Worm (Caenorhabditis elegans) whole organism, L1 larva: Measurements from ENCODE around the gene rgs-3.

Source experiments
- C04F5.9 ChIP-seq: sonication (generic microtip); optimal IDR thresholded peaks from 2 replicates; lab custom pipeline; 2016; ENCODE audit warnings: missing genetic modification characterization, missing compliant biosample characterization
- C16A3.4 ChIP-seq: fragments of 150-350 bp; optimal IDR thresholded peaks from 2 replicates; lab custom pipeline; 2014; ENCODE audit warnings: missing biosample characterization, missing genetic modification characterization
- alr-1 ChIP-seq: fragments of 200-800 bp; sonication (Bioruptor generic); optimal IDR thresholded peaks from 2 replicates; lab custom pipeline; 2018; ENCODE audit warnings: borderline replicate concordance, mild to moderate bottlenecking, missing genetic modification characterization, missing compliant biosample characterization
- aly-2 ChIP-seq: fragments of 150-350 bp; optimal IDR thresholded peaks from 2 replicates; lab custom pipeline; 2014; ENCODE audit warnings: missing biosample characterization, missing genetic modification characterization
- blmp-1 ChIP-seq: fragments of 150-350 bp; optimal IDR thresholded peaks from 2 replicates; lab custom pipeline; 2014; ENCODE audit warnings: missing biosample characterization, missing genetic modification characterization
- ceh-63 ChIP-seq: fragments of 200-800 bp; sonication (Bioruptor generic); optimal IDR thresholded peaks from 2 replicates; lab custom pipeline; 2018; ENCODE audit warnings: mild to moderate bottlenecking, missing genetic modification characterization, missing compliant biosample characterization
- ceh-88 ChIP-seq: fragments of 200-800 bp; sonication (Bioruptor generic); IDR thresholded peaks from 2 replicates; pipeline ENCODE4 v1.3.6; 2022; ENCODE audit warnings: missing genetic modification characterization, missing compliant biosample characterization
- dpl-1 ChIP-seq, 3 experiments: fragments of 150-350 bp in 2 of 3; sonication (generic microtip) in 1 of 3; optimal IDR thresholded peaks; 2 replicates each; lab custom pipeline; 2014 to 2017; ENCODE audit warnings: missing biosample characterization in 3 of 3, missing genetic modification characterization in 3 of 3, missing genetic modification reagents in 3 of 3
- elt-3 ChIP-seq, 6 experiments: fragments of 150-350 bp in 1 of 6; sonication (generic microtip); optimal IDR thresholded peaks; 2 replicates each; lab custom pipeline; 2017 to 2018; ENCODE audit warnings: missing biosample characterization in 6 of 6, missing genetic modification characterization in 6 of 6, inconsistent platforms in 1 of 6
- ets-5 ChIP-seq: fragments of 200-800 bp; sonication (Bioruptor generic); IDR thresholded peaks from 2 replicates; pipeline ENCODE4 v1.3.6; 2022; ENCODE audit warnings: missing genetic modification characterization, missing compliant biosample characterization
- fkh-10 ChIP-seq: sonication (generic microtip); optimal IDR thresholded peaks from 2 replicates; lab custom pipeline; 2017; ENCODE audit warnings: missing biosample characterization, missing genetic modification reagents, missing genetic modification characterization
- grh-1 ChIP-seq: fragments of 200-800 bp; sonication (Bioruptor generic); IDR thresholded peaks from 2 replicates; pipeline ENCODE4 v1.3.6; 2022; ENCODE audit warnings: missing genetic modification reagents, missing genetic modification characterization, missing compliant biosample characterization
- hlh-4 ChIP-seq: sonication (generic microtip); optimal IDR thresholded peaks from 2 replicates; lab custom pipeline; 2016; ENCODE audit warnings: mild to moderate bottlenecking, missing genetic modification characterization, missing compliant biosample characterization
- irx-1 ChIP-seq: sonication (generic microtip); optimal IDR thresholded peaks from 2 replicates; lab custom pipeline; 2016; ENCODE audit warnings: missing genetic modification characterization, missing compliant biosample characterization
- isw-1 ChIP-seq: fragments of 200-800 bp; sonication (Bioruptor generic); IDR thresholded peaks from 2 replicates; pipeline ENCODE4 v1.3.6; 2022; ENCODE audit warnings: missing genetic modification characterization, missing compliant biosample characterization
- jun-1 ChIP-seq: fragments of 150-350 bp; optimal IDR thresholded peaks from 2 replicates; lab custom pipeline; 2014; ENCODE audit warnings: missing biosample characterization, missing genetic modification reagents, missing genetic modification characterization
- lin-13 ChIP-seq: fragments of 150-350 bp; optimal IDR thresholded peaks from 2 replicates; lab custom pipeline; 2014; ENCODE audit warnings: missing biosample characterization, missing genetic modification reagents, missing genetic modification characterization
- lin-14 ChIP-seq: fragments of 200-800 bp; sonication (Bioruptor generic); optimal IDR thresholded peaks from 2 replicates; lab custom pipeline; 2018; ENCODE audit warnings: mild to moderate bottlenecking, missing genetic modification characterization, moderate library complexity, missing compliant biosample characterization
- lin-39 ChIP-seq: fragments of 150-350 bp; optimal IDR thresholded peaks from 2 replicates; lab custom pipeline; 2014; ENCODE audit warnings: missing biosample characterization, missing genetic modification reagents, missing genetic modification characterization
- mab-9 ChIP-seq: fragments of 200-800 bp; sonication (Bioruptor generic); IDR thresholded peaks from 2 replicates; pipeline ENCODE4 v1.3.6; 2022; ENCODE audit warnings: missing genetic modification reagents, missing genetic modification characterization, missing compliant biosample characterization
- mef-2 ChIP-seq: fragments of 150-350 bp; optimal IDR thresholded peaks from 2 replicates; lab custom pipeline; 2014; ENCODE audit warnings: missing biosample characterization, missing genetic modification characterization
- nhr-11 ChIP-seq: fragments of 150-350 bp; optimal IDR thresholded peaks from 2 replicates; lab custom pipeline; 2014; ENCODE audit warnings: missing biosample characterization, missing genetic modification characterization
- nhr-19 ChIP-seq: fragments of 200-800 bp; sonication (Bioruptor generic); conservative IDR thresholded peaks from 2 replicates; pipeline ENCODE4 v1.3.6; 2022; ENCODE audit warnings: missing genetic modification characterization, missing compliant biosample characterization
- nhr-20 ChIP-seq: sonication (generic microtip); optimal IDR thresholded peaks from 2 replicates; lab custom pipeline; 2016; ENCODE audit warnings: mild to moderate bottlenecking, missing genetic modification characterization, missing compliant biosample characterization
- nhr-28 ChIP-seq: fragments of 150-350 bp; optimal IDR thresholded peaks from 2 replicates; lab custom pipeline; 2014; ENCODE audit warnings: missing biosample characterization, missing genetic modification characterization
- nhr-71 ChIP-seq: sonication (generic microtip); optimal IDR thresholded peaks from 2 replicates; lab custom pipeline; 2016; ENCODE audit warnings: mild to moderate bottlenecking, missing genetic modification characterization, moderate library complexity, missing compliant biosample characterization
- nhr-77 ChIP-seq: fragments of 150-350 bp; optimal IDR thresholded peaks from 2 replicates; lab custom pipeline; 2014; ENCODE audit warnings: missing biosample characterization, missing genetic modification characterization
- nhr-90 ChIP-seq: sonication (generic microtip); optimal IDR thresholded peaks from 2 replicates; lab custom pipeline; 2016; ENCODE audit warnings: mild to moderate bottlenecking, missing genetic modification characterization, missing compliant biosample characterization; ENCODE audit not compliant: poor library complexity
- pqm-1 ChIP-seq: sonication (generic microtip); optimal IDR thresholded peaks from 3 replicates; lab custom pipeline; 2017; ENCODE audit warnings: missing biosample characterization, missing genetic modification characterization
- snpc-4 ChIP-seq: fragments of 150-350 bp; optimal IDR thresholded peaks from 2 replicates; lab custom pipeline; 2014; ENCODE audit warnings: missing biosample characterization, missing genetic modification characterization
- snu-23 ChIP-seq: sonication (generic microtip); optimal IDR thresholded peaks from 2 replicates; lab custom pipeline; 2016; ENCODE audit warnings: missing genetic modification characterization, missing compliant biosample characterization
- swsn-7 ChIP-seq: sonication (generic microtip); optimal IDR thresholded peaks from 2 replicates; lab custom pipeline; 2016; ENCODE audit warnings: missing genetic modification characterization, missing compliant biosample characterization
- tlp-1 ChIP-seq: fragments of 150-350 bp; optimal IDR thresholded peaks from 2 replicates; lab custom pipeline; 2014; ENCODE audit warnings: missing biosample characterization, missing genetic modification characterization
- unc-130 ChIP-seq: fragments of 150-350 bp; optimal IDR thresholded peaks from 2 replicates; lab custom pipeline; 2017; ENCODE audit warnings: missing biosample characterization, missing genetic modification characterization, inconsistent platforms
- unc-30 ChIP-seq: sonication (generic microtip); optimal IDR thresholded peaks from 2 replicates; lab custom pipeline; 2017; ENCODE audit warnings: missing biosample characterization, missing genetic modification characterization
- unc-62 ChIP-seq: fragments of 150-350 bp; optimal IDR thresholded peaks from 2 replicates; lab custom pipeline; 2014; ENCODE audit warnings: missing biosample characterization, missing genetic modification reagents, missing genetic modification characterization
- unc-86 ChIP-seq: sonication (generic microtip); optimal IDR thresholded peaks from 2 replicates; lab custom pipeline; 2016; ENCODE audit warnings: missing genetic modification characterization, missing compliant biosample characterization
- xbp-1 ChIP-seq: sonication (generic microtip); optimal IDR thresholded peaks from 2 replicates; lab custom pipeline; 2016; ENCODE audit warnings: missing genetic modification characterization, missing compliant biosample characterization
- zag-1 ChIP-seq: fragments of 150-350 bp; optimal IDR thresholded peaks from 2 replicates; lab custom pipeline; 2014; ENCODE audit warnings: missing biosample characterization, missing genetic modification characterization
- zip-4 ChIP-seq: fragments of 200-800 bp; sonication (Bioruptor generic); optimal IDR thresholded peaks from 2 replicates; lab custom pipeline; 2018; ENCODE audit warnings: mild to moderate bottlenecking, missing genetic modification characterization, moderate library complexity, missing compliant biosample characterization
- ztf-4 ChIP-seq: fragments of 150-350 bp; optimal IDR thresholded peaks from 2 replicates; lab custom pipeline; 2014; ENCODE audit warnings: missing biosample characterization, missing genetic modification characterization

The rgs-3 gene

ce11 chrII:6077604-6078003, 22.0 kb upstream of the rgs-3 start, which contains the start of gene H12I13.6:
Gene H12I13.6, plus strand, starts transcription at chrII:6077904.
- TF ChIP-seq snpc-4 (tag; lab: Kevin White, UChicago) = no peak
- no peak for TF ChIP-seq ztf-4 (tag; lab: Kevin White, UChicago)
- TF ChIP-seq unc-62 (GFP tag; lab: Kevin White, UChicago) = no peak
- TF ChIP-seq elt-3 (tag; optimal IDR thresholded peaks at IDR 0.05; lab: Kevin White, UChicago) = no peak
- TF ChIP-seq ceh-88 = no peak
- TF ChIP-seq nhr-19 (GFP tag; lab: Robert Waterston, UW) = no peak
- no peak for TF ChIP-seq nhr-77 (tag; lab: Kevin White, UChicago)
- no peak for TF ChIP-seq nhr-28 (tag; lab: Kevin White, UChicago)
- TF ChIP-seq nhr-71 (tag; lab: Kevin White, UChicago) = no peak
- no peak for TF ChIP-seq blmp-1 (tag; lab: Kevin White, UChicago)
- TF ChIP-seq, all 84 proteins: peak for 0

ce11 chrII:6080743-6081142, 18.9 kb upstream of the rgs-3 start, which contains the start of gene fbf-1:
Gene fbf-1, minus strand, starts transcription at chrII:6080843.
- TF ChIP-seq nhr-19 (GFP tag; lab: Robert Waterston, UW) (no peak), nhr-90 (tag; lab: Kevin White, UChicago) (no peak), unc-130 (tag; lab: Kevin White, UChicago) (no peak), alr-1 (tag; lab: Kevin White, UChicago) (no peak), elt-3 (tag; optimal IDR thresholded peaks at IDR 0.05; lab: Kevin White, UChicago) (no peak), unc-62 (GFP tag; lab: Kevin White, UChicago) (no peak), snu-23 (no peak), fkh-10 (GFP tag; lab: Kevin White, UChicago) (no peak), aly-2 (no peak), unc-86 (no peak), unc-30 (no peak), grh-1 (GFP tag; lab: Robert Waterston, UW) (no peak), zip-4 (GFP tag; lab: Kevin White, UChicago) (no peak), C16A3.4 (tag; lab: Kevin White, UChicago) (no peak), xbp-1 (tag; lab: Kevin White, UChicago) (no peak)

- TF ChIP-seq nhr-19 (GFP tag; lab: Robert Waterston, UW) (no peak), ceh-63 (no peak), ets-5 (GFP tag; lab: Robert Waterston, UW) (no peak), lin-39 (tag; lab: Kevin White, UChicago) (no peak), hlh-4 (tag; lab: Kevin White, UChicago) (no peak), irx-1 (tag; lab: Kevin White, UChicago) (no peak), isw-1 (GFP tag; lab: Robert Waterston, UW) (no peak), lin-14 (GFP tag; lab: Kevin White, UChicago) (no peak), nhr-20 (tag; lab: Kevin White, UChicago) (no peak), snpc-4 (tag; lab: Kevin White, UChicago) (no peak), lin-13 (GFP tag; lab: Kevin White, UChicago) (no peak), mab-9 (GFP tag; lab: Robert Waterston, UW) (no peak), nhr-11 (no peak), unc-130 (tag; lab: Kevin White, UChicago) (no peak)
Measured at ce11 chrII:6082620-6083019, 17.0 kb upstream of the rgs-3 start, which contains the start of gene F21H12.3. Gene F21H12.3, plus strand, starts transcription at chrII:6082920.

ce11 chrII:6091380-6091779, 8.2 kb upstream of the rgs-3 start, which contains the start of the genes fbf-2 and nspg-3:
Gene fbf-2, minus strand, starts transcription at chrII:6091480.
Gene nspg-3, plus strand, starts transcription at chrII:6091767.
- TF ChIP-seq mef-2 (tag; lab: Kevin White, UChicago) (no peak), dpl-1 (GFP tag; optimal IDR thresholded peaks at IDR 0.05; lab: Kevin White, UChicago) (no peak), jun-1 (tag; lab: Kevin White, UChicago) (no peak), zag-1 (tag; lab: Kevin White, UChicago) (no peak), swsn-7 (tag; lab: Kevin White, UChicago) (no peak), tlp-1 (tag; lab: Kevin White, UChicago) (no peak), C04F5.9 (tag; lab: Kevin White, UChicago) (no peak), alr-1 (tag; lab: Kevin White, UChicago) (no peak), pqm-1 (tag; lab: Kevin White, UChicago) (no peak)
